Fruit fly (Drosophila melanogaster) whole organism, prepupa: ENCODE results near the gene t.

Experiments
- CG10669 ChIP-seq: fragments of 200-800 bp; sonication (Bioruptor generic); optimal IDR thresholded peaks from 3 replicates; lab custom pipeline; 2018; ENCODE audit warnings: missing biosample characterization, mild to moderate bottlenecking, missing genetic modification characterization, moderate library complexity
- CG11902 ChIP-seq: fragments of 200-800 bp; sonication (Bioruptor generic); optimal IDR thresholded peaks from 3 replicates; lab custom pipeline; 2016; ENCODE audit warnings: missing biosample characterization, missing genetic modification characterization
- CG6276 ChIP-seq: fragments of 200-800 bp; sonication (Bioruptor generic); optimal IDR thresholded peaks from 2 replicates; lab custom pipeline; 2017; ENCODE audit warnings: missing biosample characterization, mild to moderate bottlenecking, missing genetic modification characterization
- Ets21C ChIP-seq: fragments of 200-800 bp; sonication (Bioruptor generic); optimal IDR thresholded peaks from 3 replicates; lab custom pipeline; 2016; ENCODE audit warnings: missing biosample characterization, missing genetic modification characterization
- Met ChIP-seq: fragments of 200-800 bp; sonication (Bioruptor generic); optimal IDR thresholded peaks from 3 replicates; lab custom pipeline; 2016; ENCODE audit warnings: missing biosample characterization, missing genetic modification characterization
- acj6 ChIP-seq: fragments of 200-800 bp; sonication (Bioruptor generic); optimal IDR thresholded peaks from 3 replicates; lab custom pipeline; 2016; ENCODE audit warnings: missing biosample characterization, missing genetic modification characterization
- dsx ChIP-seq: fragments of 200-800 bp; optimal IDR thresholded peaks from 3 replicates; lab custom pipeline; 2019; ENCODE audit warnings: missing biosample characterization, mild to moderate bottlenecking, missing genetic modification characterization, moderate library complexity; ENCODE audit not compliant: poor library complexity, severe bottlenecking
- salr ChIP-seq, 2 experiments: fragments of 200-800 bp; sonication (Bioruptor generic); optimal IDR thresholded peaks; 3 replicates each; lab custom pipeline; 2016 to 2018; ENCODE audit warnings: missing biosample characterization in 2 of 2, missing genetic modification characterization in 2 of 2, mild to moderate bottlenecking in 1 of 2

DNA sequence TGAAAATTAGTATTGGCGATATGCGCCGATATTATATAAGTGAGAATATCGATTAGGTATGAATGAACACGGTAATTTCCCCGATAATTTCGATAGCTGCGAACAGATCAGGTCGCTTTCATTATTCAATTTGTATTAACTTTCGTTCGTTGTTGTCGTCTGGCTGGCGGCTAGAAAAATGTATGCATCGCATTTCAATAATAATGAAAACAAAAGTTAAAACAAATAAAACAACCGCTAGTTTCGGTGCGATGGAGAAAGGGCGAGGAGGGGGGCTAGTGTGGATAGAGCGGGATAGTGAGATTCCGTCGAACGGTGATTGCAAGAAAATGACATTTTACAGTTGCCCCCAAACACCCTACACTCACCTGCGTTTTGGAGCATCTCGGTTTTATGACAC is 1.4 kb upstream of the t start:
- TF ChIP-seq Ets21C (no peak), salr (GFP tag; optimal IDR thresholded peaks at IDR 0.05; lab: Kevin White, UChicago) (no peak), CG11902 (GFP tag; lab: Kevin White, UChicago) (no peak), CG10669 (no peak), acj6 (GFP tag; lab: Kevin White, UChicago) (no peak), CG6276 (GFP tag; lab: Kevin White, UChicago) (no peak), dsx (GFP tag; lab: Kevin White, UChicago) (no peak), Met (GFP tag; lab: Kevin White, UChicago) (no peak)
